Worm (Caenorhabditis elegans) whole organism, mixed stage, embryonic: ENCODE measurements around the gene ech-4.

Experiments used
- M03D4.4 ChIP-seq: sonication (generic microtip); optimal IDR thresholded peaks from 2 replicates; lab custom pipeline; 2017; ENCODE audit warnings: mild to moderate bottlenecking, missing genetic modification characterization, missing compliant biosample characterization
- bed-3 ChIP-seq: fragments of 200-800 bp; sonication (Bioruptor generic); optimal IDR thresholded peaks from 3 replicates; lab custom pipeline; 2018; ENCODE audit warnings: mild to moderate bottlenecking, missing genetic modification characterization, moderate library complexity, missing compliant biosample characterization
- blmp-1 ChIP-seq: fragments of 150-350 bp; optimal IDR thresholded peaks from 2 replicates; lab custom pipeline; 2014; ENCODE audit warnings: missing biosample characterization, missing genetic modification characterization
- ceh-39 ChIP-seq: fragments of 150-350 bp; optimal IDR thresholded peaks from 2 replicates; lab custom pipeline; 2014; ENCODE audit warnings: missing biosample characterization, missing genetic modification characterization
- ceh-43 ChIP-seq: fragments of 200-800 bp; sonication (Bioruptor generic); optimal IDR thresholded peaks from 2 replicates; lab custom pipeline; 2018; ENCODE audit warnings: mild to moderate bottlenecking, missing genetic modification characterization, moderate library complexity, missing compliant biosample characterization
- ceh-83 ChIP-seq: fragments of 200-800 bp; sonication (Bioruptor generic); optimal IDR thresholded peaks from 2 replicates; lab custom pipeline; 2018; ENCODE audit warnings: mild to moderate bottlenecking, missing genetic modification characterization, missing compliant biosample characterization
- ces-1 ChIP-seq: fragments of 150-350 bp; optimal IDR thresholded peaks from 2 replicates; lab custom pipeline; 2014; ENCODE audit warnings: missing biosample characterization, missing genetic modification reagents, missing genetic modification characterization
- cnd-1 ChIP-seq: fragments of 200-800 bp; sonication (Bioruptor generic); optimal IDR thresholded peaks from 2 replicates; lab custom pipeline; 2018; ENCODE audit warnings: mild to moderate bottlenecking, missing genetic modification characterization, missing compliant biosample characterization
- drap-1 ChIP-seq: fragments of 200-800 bp; sonication (Bioruptor generic); optimal IDR thresholded peaks from 3 replicates; lab custom pipeline; 2018; ENCODE audit warnings: mild to moderate bottlenecking, missing genetic modification characterization, missing compliant biosample characterization
- elt-1 ChIP-seq: sonication (generic microtip); optimal IDR thresholded peaks from 2 replicates; lab custom pipeline; 2017; ENCODE audit warnings: missing genetic modification characterization, mild to moderate bottlenecking, missing compliant biosample characterization, antibody characterized with exemption, moderate library complexity, borderline replicate concordance; ENCODE audit not compliant: insufficient read depth
- elt-3 ChIP-seq: fragments of 150-350 bp; optimal IDR thresholded peaks from 2 replicates; lab custom pipeline; 2014; ENCODE audit warnings: missing biosample characterization, missing genetic modification characterization
- flh-1 ChIP-seq: fragments of 200-800 bp; sonication (Bioruptor generic); optimal IDR thresholded peaks from 2 replicates; lab custom pipeline; 2018; ENCODE audit warnings: mild to moderate bottlenecking, missing genetic modification characterization, moderate library complexity, missing compliant biosample characterization
- ham-2 ChIP-seq: fragments of 200-800 bp; sonication (Bioruptor generic); optimal IDR thresholded peaks from 2 replicates; lab custom pipeline; 2018; ENCODE audit warnings: mild to moderate bottlenecking, missing genetic modification characterization, missing compliant biosample characterization
- hlh-1 ChIP-seq: fragments of 150-350 bp; optimal IDR thresholded peaks from 2 replicates; lab custom pipeline; 2014; ENCODE audit warnings: missing biosample characterization, missing genetic modification reagents, missing genetic modification characterization
- lin-13 ChIP-seq: fragments of 150-350 bp; optimal IDR thresholded peaks from 2 replicates; lab custom pipeline; 2014; ENCODE audit warnings: missing biosample characterization, missing genetic modification characterization
- lin-32 ChIP-seq: fragments of 200-800 bp; sonication (Bioruptor generic); optimal IDR thresholded peaks from 2 replicates; lab custom pipeline; 2018; ENCODE audit warnings: mild to moderate bottlenecking, missing genetic modification characterization, missing compliant biosample characterization
- lsy-2 ChIP-seq: fragments of 150-350 bp; optimal IDR thresholded peaks from 2 replicates; lab custom pipeline; 2014; ENCODE audit warnings: missing biosample characterization, missing genetic modification characterization
- mab-5 ChIP-seq: fragments of 150-350 bp; optimal IDR thresholded peaks from 2 replicates; lab custom pipeline; 2014; ENCODE audit warnings: missing biosample characterization, missing genetic modification characterization
- mep-1 ChIP-seq: fragments of 150-350 bp; optimal IDR thresholded peaks from 2 replicates; lab custom pipeline; 2017; ENCODE audit warnings: missing biosample characterization, missing genetic modification reagents, missing genetic modification characterization, inconsistent platforms
- mls-2 ChIP-seq: sonication (generic microtip); optimal IDR thresholded peaks from 2 replicates; lab custom pipeline; 2016; ENCODE audit warnings: mild to moderate bottlenecking, missing genetic modification characterization, moderate library complexity, missing compliant biosample characterization
- nhr-12 ChIP-seq: fragments of 150-350 bp; optimal IDR thresholded peaks from 2 replicates; lab custom pipeline; 2014; ENCODE audit warnings: missing biosample characterization, missing genetic modification characterization
- nhr-2 ChIP-seq: fragments of 150-350 bp; optimal IDR thresholded peaks from 2 replicates; lab custom pipeline; 2014; ENCODE audit warnings: missing biosample characterization, missing genetic modification characterization
- nhr-237 ChIP-seq: fragments of 150-350 bp; optimal IDR thresholded peaks from 2 replicates; lab custom pipeline; 2014; ENCODE audit warnings: missing biosample characterization, missing genetic modification characterization
- nhr-28 ChIP-seq: fragments of 150-350 bp; optimal IDR thresholded peaks from 2 replicates; lab custom pipeline; 2014; ENCODE audit warnings: missing biosample characterization, missing genetic modification characterization
- nhr-76 ChIP-seq: sonication (generic microtip); optimal IDR thresholded peaks from 2 replicates; lab custom pipeline; 2017; ENCODE audit warnings: missing biosample characterization, missing genetic modification characterization
- pha-4 ChIP-seq: fragments of 150-350 bp; optimal IDR thresholded peaks from 2 replicates; lab custom pipeline; 2018; ENCODE audit warnings: missing biosample characterization, missing genetic modification reagents, missing genetic modification characterization
- sem-2 ChIP-seq: fragments of 200-800 bp; sonication (Bioruptor generic); optimal IDR thresholded peaks from 2 replicates; lab custom pipeline; 2018; ENCODE audit warnings: mild to moderate bottlenecking, missing genetic modification characterization, missing compliant biosample characterization
- snpc-4 ChIP-seq: fragments of 150-350 bp; optimal IDR thresholded peaks from 2 replicates; lab custom pipeline; 2014; ENCODE audit warnings: missing biosample characterization, missing genetic modification characterization
- sptf-1 ChIP-seq: sonication (generic microtip); optimal IDR thresholded peaks from 2 replicates; lab custom pipeline; 2017; ENCODE audit warnings: mild to moderate bottlenecking, missing genetic modification characterization, moderate library complexity, missing compliant biosample characterization
- tbx-8 ChIP-seq: fragments of 200-800 bp; sonication (Bioruptor generic); optimal IDR thresholded peaks from 2 replicates; lab custom pipeline; 2018; ENCODE audit warnings: mild to moderate bottlenecking, missing genetic modification characterization, moderate library complexity, missing compliant biosample characterization
- unc-120 ChIP-seq: sonication (generic microtip); optimal IDR thresholded peaks from 2 replicates; lab custom pipeline; 2017; ENCODE audit warnings: missing genetic modification characterization, missing compliant biosample characterization; ENCODE audit not compliant: poor library complexity, severe bottlenecking
- unc-39 ChIP-seq: fragments of 150-350 bp; optimal IDR thresholded peaks from 2 replicates; lab custom pipeline; 2014; ENCODE audit warnings: missing biosample characterization, missing genetic modification characterization
- unc-62 ChIP-seq: fragments of 150-350 bp; optimal IDR thresholded peaks from 2 replicates; lab custom pipeline; 2014; ENCODE audit warnings: missing biosample characterization, missing genetic modification reagents, missing genetic modification characterization
- zip-8 ChIP-seq: fragments of 150-350 bp; optimal IDR thresholded peaks from 2 replicates; lab custom pipeline; 2014; ENCODE audit warnings: missing biosample characterization, missing genetic modification characterization
- ztf-11 ChIP-seq: fragments of 150-350 bp; optimal IDR thresholded peaks from 2 replicates; lab custom pipeline; 2014; ENCODE audit warnings: missing biosample characterization, missing genetic modification characterization

ech-4 gene

DNA sequence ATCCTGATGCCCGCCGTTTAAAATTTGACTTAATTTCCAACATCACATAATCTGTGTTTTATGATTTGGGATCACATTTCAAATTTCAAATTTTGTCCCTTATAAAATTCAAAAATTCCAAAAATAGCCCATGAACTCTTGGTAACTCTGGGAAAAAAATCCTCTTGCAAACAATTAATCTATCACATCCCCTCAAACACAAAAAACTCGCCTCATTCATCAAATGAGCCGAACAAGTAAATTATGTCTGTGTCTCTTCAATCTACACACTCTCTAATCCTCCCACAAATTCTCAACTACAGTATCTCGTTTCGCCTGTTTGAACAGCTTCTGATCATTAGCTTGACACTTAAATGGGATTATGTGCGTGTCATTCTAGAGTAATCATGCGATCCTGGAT is 10.1 kb upstream of the ech-4 start, which contains the start of gene msrp-7:
TSS of gene msrp-7 (plus strand) at position 301 of the 400 bp plus-strand sequence.
- TF ChIP-seq drap-1 (GFP tag; lab: Kevin White, UChicago) (no peak), unc-62 (GFP tag; lab: Kevin White, UChicago) (no peak), blmp-1 (tag; lab: Kevin White, UChicago) (no peak), ceh-83 (GFP tag; lab: Kevin White, UChicago) (no peak), sptf-1 (tag; lab: Kevin White, UChicago) (no peak), unc-120 (no peak), zip-8 (tag; lab: Kevin White, UChicago) (no peak), lin-32 (no peak), pha-4 (no peak), ceh-39 (tag; lab: Kevin White, UChicago) (no peak), M03D4.4 (tag; lab: Kevin White, UChicago) (no peak), sem-2 (no peak), unc-39 (tag; lab: Kevin White, UChicago) (no peak), ztf-11 (tag; lab: Kevin White, UChicago) (no peak), elt-3 (tag; lab: Kevin White, UChicago) (no peak), ceh-43 (no peak), lin-13 (tag; lab: Kevin White, UChicago) (no peak), elt-1 (tag; lab: Kevin White, UChicago) (no peak)

DNA sequence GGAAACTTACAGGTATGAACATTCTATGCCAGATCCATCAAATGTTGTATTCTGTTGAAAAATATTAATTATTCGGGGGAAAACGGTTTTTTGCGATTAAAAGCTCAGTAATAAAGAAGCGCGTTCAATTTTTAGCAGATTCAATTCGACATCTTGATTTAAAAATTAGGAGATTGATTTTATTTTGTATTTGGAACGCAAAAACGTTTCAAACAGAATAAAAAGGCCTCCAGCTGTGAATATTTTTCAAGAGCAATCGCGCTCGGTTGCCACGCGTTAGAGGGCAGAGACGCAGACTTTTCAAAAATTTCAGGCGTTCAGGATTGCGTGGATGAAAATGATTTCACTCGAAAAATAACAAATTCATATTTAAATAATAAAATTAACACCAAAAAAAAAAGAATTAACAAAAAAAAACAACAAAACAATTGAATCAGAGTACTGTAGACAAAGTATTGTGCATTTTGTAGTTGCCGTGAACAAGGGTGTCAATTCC is 855 bp upstream of the ech-4 start, which contains the start of gene R06F6.8:
TSS of gene R06F6.8 (minus strand) at position 51 of the 496 bp plus-strand sequence.
- TF ChIP-seq unc-62 (GFP tag; lab: Kevin White, UChicago) (no peak), flh-1 (GFP tag; lab: Kevin White, UChicago) (no peak), sem-2 (no peak), ces-1 (GFP tag; lab: Kevin White, UChicago) (peak; percentile 12), ceh-39 (tag; lab: Kevin White, UChicago) (no peak), tbx-8 (GFP tag; lab: Kevin White, UChicago) (no peak)
- TF ChIP-seq, all 35 proteins: peak for 1

DNA sequence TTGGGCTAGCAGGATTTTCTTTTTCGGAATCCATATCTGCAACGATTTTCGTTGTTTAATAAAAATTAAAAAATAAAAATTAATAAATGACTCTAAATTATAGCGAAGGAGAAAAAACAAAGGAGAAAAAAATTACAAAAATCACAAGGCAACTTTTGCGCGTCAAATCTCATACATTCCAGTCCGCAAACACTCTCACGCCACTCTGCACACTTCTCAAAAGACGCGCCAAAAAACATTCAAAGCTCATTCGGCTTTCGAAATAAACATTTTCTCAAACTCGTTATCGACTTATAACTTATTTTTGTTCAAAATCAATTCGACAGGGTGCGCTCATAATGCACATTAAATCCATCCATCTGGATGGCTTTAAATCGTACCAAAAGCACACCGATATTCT is 3.2 kb downstream of the ech-4 start, which contains the start of the genes R06F6.12 and mix-1:
TSS of gene R06F6.12 (minus strand) at position 36 of the 400 bp plus-strand sequence.
TSS of gene mix-1 (plus strand) at position 201 of the 400 bp plus-strand sequence.
- TF ChIP-seq snpc-4 (tag; lab: Kevin White, UChicago) (no peak), ceh-83 (GFP tag; lab: Kevin White, UChicago) (no peak), mls-2 (tag; lab: Kevin White, UChicago) (no peak), ztf-11 (tag; lab: Kevin White, UChicago) (no peak), elt-1 (tag; lab: Kevin White, UChicago) (no peak), lsy-2 (tag; lab: Kevin White, UChicago) (peak; percentile 65), nhr-76 (tag; lab: Kevin White, UChicago) (no peak), ceh-39 (tag; lab: Kevin White, UChicago) (peak; percentile 14), lin-32 (no peak), zip-8 (tag; lab: Kevin White, UChicago) (no peak), tbx-8 (GFP tag; lab: Kevin White, UChicago) (no peak), pha-4 (peak; percentile 16), cnd-1 (tag; lab: Kevin White, UChicago) (no peak), nhr-28 (tag; lab: Kevin White, UChicago) (no peak), blmp-1 (tag; lab: Kevin White, UChicago) (no peak), ceh-43 (no peak), ces-1 (GFP tag; lab: Kevin White, UChicago) (peak; percentile 37), mep-1 (peak; percentile 65), unc-120 (no peak), elt-3 (tag; lab: Kevin White, UChicago) (no peak), nhr-2 (tag; lab: Kevin White, UChicago) (no peak), unc-62 (GFP tag; lab: Kevin White, UChicago) (peak; percentile 5), lin-13 (tag; lab: Kevin White, UChicago) (peak; percentile 45), nhr-237 (tag; lab: Kevin White, UChicago) (peak; percentile 12), M03D4.4 (tag; lab: Kevin White, UChicago) (peak; percentile 24), flh-1 (GFP tag; lab: Kevin White, UChicago) (no peak), nhr-12 (tag; lab: Kevin White, UChicago) (no peak), sem-2 (no peak), drap-1 (GFP tag; lab: Kevin White, UChicago) (peak; percentile 36), unc-39 (tag; lab: Kevin White, UChicago) (no peak), hlh-1 (peak; percentile 29), ham-2 (GFP tag; lab: Kevin White, UChicago) (no peak), sptf-1 (tag; lab: Kevin White, UChicago) (peak; percentile 34), mab-5 (no peak), bed-3 (GFP tag; lab: Kevin White, UChicago) (no peak)
